Worm (Caenorhabditis elegans) whole organism, L3 larva: Measurements from ENCODE around the gene fbxa-107.
"Not testable (repeated sequence)": the region's sequence is repeated elsewhere in the genome, so short reads cannot be mapped to it uniquely, and the experiment has no call there.

Experiments used
- nfya-1 ChIP-seq: sonication (generic microtip); optimal IDR thresholded peaks from 2 replicates; lab custom pipeline; 2017; ENCODE audit warnings: missing genetic modification characterization, mild to moderate bottlenecking, missing compliant biosample characterization, antibody characterized with exemption, moderate library complexity; ENCODE audit not compliant: insufficient read depth
- pqm-1 ChIP-seq: fragments of 150-350 bp; optimal IDR thresholded peaks from 2 replicates; lab custom pipeline; 2017; ENCODE audit warnings: missing biosample characterization, missing genetic modification characterization, inconsistent platforms

DNA sequence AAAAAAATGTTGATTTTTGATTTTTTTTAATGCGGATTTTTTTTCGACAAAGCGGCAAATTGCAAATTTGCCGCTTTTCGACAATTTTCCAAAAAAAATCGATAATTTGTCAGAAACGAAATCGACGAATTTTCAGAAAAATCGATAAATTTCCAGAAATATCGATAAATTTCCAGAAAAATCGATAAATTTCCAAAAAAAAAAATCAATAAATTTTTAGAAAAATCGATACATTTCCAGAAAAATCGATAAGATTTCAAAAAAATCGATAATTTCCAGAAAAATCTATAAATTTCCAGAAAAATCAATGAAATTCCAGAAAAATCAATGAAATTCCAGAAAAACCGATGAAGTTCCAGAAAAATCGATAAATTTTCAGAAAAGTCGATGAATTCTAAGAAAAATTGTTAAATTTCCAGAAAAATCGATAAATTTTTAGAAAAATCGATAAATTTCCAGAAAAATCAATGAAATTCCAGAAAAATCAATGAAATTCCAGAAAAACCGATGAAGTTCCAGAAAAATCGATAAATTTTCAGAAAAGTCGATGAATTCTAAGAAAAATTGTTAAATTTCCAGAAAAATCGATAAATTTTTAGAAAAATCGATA lies 6.0 kb downstream of the fbxa-107 start:
- not testable (repeated sequence) for TF ChIP-seq nfya-1 (tag; lab: Kevin White, UChicago); pqm-1
